Worm (Caenorhabditis elegans): ENCODE results near the gene F22E5.20.
"Not testable (repeated sequence)": the region's sequence is repeated elsewhere in the genome, so short reads cannot be mapped to it uniquely, and the experiment has no call there.

The F22E5.20 gene

DNA sequence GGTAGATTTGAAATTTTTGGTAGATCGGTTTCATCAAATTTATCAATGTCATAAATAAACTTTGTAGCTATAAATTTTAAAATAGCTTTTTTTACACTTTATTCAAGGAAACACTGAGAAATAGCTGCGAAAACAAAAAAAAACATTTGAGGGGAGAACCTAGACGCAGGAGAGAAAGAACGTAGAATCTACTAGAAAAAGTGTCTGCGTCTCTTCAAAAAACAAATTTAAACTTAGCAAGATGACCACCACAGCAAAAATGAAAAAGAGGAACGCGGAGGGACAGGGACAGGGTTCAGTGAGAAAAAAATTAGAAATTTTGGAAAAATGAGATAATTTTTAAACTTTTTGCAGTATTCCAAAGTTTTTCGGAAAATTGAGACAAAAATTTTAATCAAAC is 24.4 kb downstream of the F22E5.20 start:
- TF ChIP-seq M03D4.4 (tag; optimal IDR thresholded peaks at IDR 0.05) (no peak), lin-13 (tag; optimal IDR thresholded peaks at IDR 0.05) (no peak), blmp-1 (tag; optimal IDR thresholded peaks at IDR 0.05) (no peak), lsy-2 (tag; optimal IDR thresholded peaks at IDR 0.05) (no peak), mab-5 (tag; optimal IDR thresholded peaks at IDR 0.05) (no peak), nhr-76 (tag; optimal IDR thresholded peaks at IDR 0.05) (no peak), drap-1 (GFP tag; optimal IDR thresholded peaks at IDR 0.05) (no peak), unc-39 (tag; optimal IDR thresholded peaks at IDR 0.05) (no peak), ceh-43 (GFP tag; optimal IDR thresholded peaks at IDR 0.05) (no peak), ztf-11 (tag; optimal IDR thresholded peaks at IDR 0.05) (no peak), nhr-28 (tag; optimal IDR thresholded peaks at IDR 0.05) (no peak), ceh-39 (tag; optimal IDR thresholded peaks at IDR 0.05) (no peak), pha-4 (tag; optimal IDR thresholded peaks at IDR 0.05) (no peak)

DNA sequence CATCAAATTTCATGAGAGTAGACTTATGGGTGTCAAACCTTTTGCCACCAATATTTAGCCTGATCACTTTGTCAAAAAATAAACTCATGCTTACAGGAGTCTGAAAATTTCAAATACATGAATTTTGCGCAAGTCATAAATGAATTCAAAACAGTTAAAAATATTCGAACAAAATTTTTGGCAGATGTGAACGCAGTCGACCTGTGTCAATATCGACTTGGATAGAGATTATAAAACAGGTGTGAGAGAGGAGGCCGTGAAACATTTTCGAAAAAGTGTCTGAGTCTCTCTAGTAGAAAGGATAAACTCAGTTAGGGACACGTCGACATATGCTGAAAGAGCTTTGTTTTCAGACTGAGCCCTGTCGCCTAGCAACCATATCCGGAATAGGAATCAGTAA is 26.7 kb downstream of the F22E5.20 start, which contains the start of gene F22E5.12:
TSS of gene F22E5.12 (minus strand) at position 101 of the 400 bp plus-strand sequence.
- not testable (repeated sequence) for TF ChIP-seq nhr-28 (tag; optimal IDR thresholded peaks at IDR 0.05); elt-1 (tag; optimal IDR thresholded peaks at IDR 0.05; ENCODE audit: borderline replicate concordance, insufficient read depth); nhr-12 (tag; optimal IDR thresholded peaks at IDR 0.05)

DNA sequence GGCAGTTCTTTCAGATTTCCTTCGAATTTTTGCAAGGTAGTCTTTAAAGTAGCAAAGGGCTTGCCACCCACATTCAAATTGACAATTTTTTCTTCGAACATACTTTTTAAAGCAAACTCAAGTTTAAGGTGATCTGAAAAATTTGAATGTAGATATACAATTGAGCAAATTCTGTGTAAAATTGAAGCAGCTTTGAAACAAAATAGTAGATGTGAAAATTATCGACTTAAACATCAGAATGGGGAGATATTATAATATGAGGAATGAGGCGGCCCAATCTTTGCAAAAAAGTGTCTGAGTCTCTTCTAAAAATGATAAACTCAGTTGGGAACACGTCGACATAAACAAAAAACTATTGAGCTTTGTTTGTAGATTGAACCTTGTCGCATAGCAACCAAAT is 28.9 kb downstream of the F22E5.20 start, which contains the start of gene F22E5.11:
TSS of gene F22E5.11 (minus strand) at position 101 of the 400 bp plus-strand sequence.
- TF ChIP-seq ces-1 (GFP tag; optimal IDR thresholded peaks at IDR 0.05) (no peak), blmp-1 (tag; optimal IDR thresholded peaks at IDR 0.05) (no peak), mls-2 (tag; optimal IDR thresholded peaks at IDR 0.05) (no peak), elt-1 (tag; optimal IDR thresholded peaks at IDR 0.05; ENCODE audit: borderline replicate concordance, insufficient read depth) (no peak), nhr-237 (tag; optimal IDR thresholded peaks at IDR 0.05) (no peak), nhr-28 (tag; optimal IDR thresholded peaks at IDR 0.05) (no peak), cnd-1 (tag; optimal IDR thresholded peaks at IDR 0.05) (no peak), mab-5 (tag; optimal IDR thresholded peaks at IDR 0.05) (no peak), nhr-2 (tag; optimal IDR thresholded peaks at IDR 0.05) (no peak), ham-2 (GFP tag; optimal IDR thresholded peaks at IDR 0.05) (no peak), ceh-83 (GFP tag; optimal IDR thresholded peaks at IDR 0.05) (no peak), tbx-8 (GFP tag; optimal IDR thresholded peaks at IDR 0.05) (no peak), lin-32 (GFP tag; optimal IDR thresholded peaks at IDR 0.05) (no peak), mep-1 (tag; optimal IDR thresholded peaks at IDR 0.05) (no peak), unc-120 (tag; optimal IDR thresholded peaks at IDR 0.05; ENCODE audit: poor library complexity, severe bottlenecking) (no peak), ceh-39 (tag; optimal IDR thresholded peaks at IDR 0.05) (no peak), snpc-4 (tag; optimal IDR thresholded peaks at IDR 0.05) (no peak)

DNA sequence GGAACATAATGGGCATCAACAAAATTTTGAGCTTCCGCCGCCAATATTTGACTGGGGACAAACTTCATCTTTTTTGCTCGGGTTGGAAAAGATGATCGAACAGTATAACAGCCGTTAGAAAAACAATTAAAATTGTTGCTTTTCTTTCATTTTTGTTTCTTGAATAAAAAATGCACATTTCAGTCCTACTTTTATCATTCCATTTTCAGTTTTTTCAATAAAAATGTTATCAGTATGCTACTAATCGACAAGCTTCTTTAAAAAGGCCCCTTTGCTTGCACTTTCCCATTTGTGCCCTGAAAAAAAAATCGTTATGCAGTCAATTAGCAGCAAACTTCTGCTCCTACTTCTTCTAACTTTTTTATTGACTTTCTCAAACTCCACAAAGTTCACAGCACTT is 31.7 kb downstream of the F22E5.20 start, which contains the start of gene F22E5.7:
TSS of gene F22E5.7 (plus strand) at position 301 of the 400 bp plus-strand sequence.
- TF ChIP-seq nhr-237 (tag; optimal IDR thresholded peaks at IDR 0.05) (no peak), lsy-2 (tag; optimal IDR thresholded peaks at IDR 0.05) (no peak)

DNA sequence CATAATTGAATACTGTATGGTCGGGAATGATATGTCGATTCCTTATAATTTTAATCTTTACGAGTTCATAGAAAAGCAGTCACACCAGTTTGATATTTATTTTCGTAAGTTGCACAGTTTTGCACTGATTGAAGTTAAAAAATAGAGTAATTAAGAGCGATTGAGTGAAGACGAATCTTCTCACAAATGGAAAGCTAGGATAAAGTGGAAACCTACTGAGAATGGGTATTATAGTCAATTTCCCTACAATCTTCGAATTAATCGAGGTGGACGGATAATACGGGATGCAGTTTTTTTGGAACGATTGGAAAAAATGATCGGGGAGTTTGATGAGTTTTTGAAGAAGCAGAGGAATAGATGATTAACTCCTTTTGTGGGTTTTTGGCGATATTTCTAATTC is 32.5 kb downstream of the F22E5.20 start, which contains the start of gene F22E5.23:
TSS of gene F22E5.23 (plus strand) at position 301 of the 400 bp plus-strand sequence.
- TF ChIP-seq mab-5 (tag; optimal IDR thresholded peaks at IDR 0.05), result no peak
- TF ChIP-seq drap-1 (GFP tag; optimal IDR thresholded peaks at IDR 0.05), result no peak
- no peak for TF ChIP-seq lin-32 (GFP tag; optimal IDR thresholded peaks at IDR 0.05)
- TF ChIP-seq unc-39 (tag; optimal IDR thresholded peaks at IDR 0.05), result no peak
- no peak for TF ChIP-seq ham-2 (GFP tag; optimal IDR thresholded peaks at IDR 0.05)
- no peak for TF ChIP-seq ceh-39 (tag; optimal IDR thresholded peaks at IDR 0.05)
- TF ChIP-seq snpc-4 (tag; optimal IDR thresholded peaks at IDR 0.05), result no peak
- TF ChIP-seq zip-8 (tag; optimal IDR thresholded peaks at IDR 0.05), result no peak

DNA sequence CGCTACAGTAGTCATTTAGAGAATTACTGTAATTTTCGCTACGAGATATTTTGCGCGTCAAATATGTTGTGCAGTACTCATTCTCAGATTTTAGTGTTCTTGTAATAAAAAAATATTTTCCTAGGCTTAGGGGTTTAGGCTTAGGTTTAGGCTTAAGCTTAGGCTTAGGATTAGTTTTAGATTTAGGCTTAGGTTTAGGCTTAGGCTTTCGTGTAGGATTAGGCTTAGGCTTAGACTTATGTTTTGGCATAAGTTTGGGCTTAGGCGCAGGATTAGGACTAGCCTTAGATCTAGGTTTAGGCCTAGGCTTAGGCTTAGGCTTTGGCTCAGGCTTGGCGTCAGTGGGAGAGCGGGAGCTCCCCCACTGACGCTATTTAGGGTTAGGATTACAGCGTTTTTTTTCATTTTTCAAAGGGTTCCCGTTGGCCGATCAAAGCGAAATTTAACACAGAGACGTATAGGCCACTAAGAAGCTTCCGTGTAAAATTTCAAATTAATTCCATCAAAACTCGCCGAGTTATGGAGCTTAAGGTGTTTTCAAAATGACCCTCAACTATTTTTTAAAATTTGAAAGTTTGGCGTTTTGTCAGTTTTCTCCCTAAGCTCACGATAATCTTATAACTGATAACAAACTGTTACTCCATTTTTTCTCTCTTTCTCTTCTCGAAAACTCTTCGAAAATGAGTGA is 33.9 kb downstream of the F22E5.20 start, which contains the start of gene F22E5.8:
TSS of gene F22E5.8 (plus strand) at position 638 of the 688 bp plus-strand sequence.
- TF ChIP-seq elt-3 (tag; optimal IDR thresholded peaks at IDR 0.05); elt-1 (tag; optimal IDR thresholded peaks at IDR 0.05; ENCODE audit: borderline replicate concordance, insufficient read depth); M03D4.4 (tag; optimal IDR thresholded peaks at IDR 0.05): not testable (repeated sequence)

All from whole organism, mixed stage, embryonic.